Worm (Caenorhabditis elegans): ENCODE data around the gene F13H8.11.

DNA sequence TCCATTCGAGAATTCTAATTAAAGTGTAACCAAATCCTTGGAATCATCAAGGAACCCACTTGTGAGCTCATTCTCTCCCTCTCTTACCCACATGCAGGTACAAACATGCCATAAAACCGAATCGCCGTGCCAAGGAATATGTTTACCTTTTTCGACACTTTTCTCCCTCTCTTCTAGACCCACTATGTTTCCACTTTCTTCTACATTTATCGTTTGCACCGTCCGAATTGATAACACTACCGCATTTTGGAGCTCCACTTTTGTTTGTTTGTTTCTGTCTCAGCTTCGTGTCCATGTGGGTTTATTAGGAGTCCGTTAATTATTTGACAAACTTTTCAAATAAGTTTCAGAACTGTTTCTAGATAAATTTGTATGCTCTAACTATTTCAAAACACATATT lies 22.1 kb upstream of the F13H8.11 start:
- TF ChIP-seq ceh-40 (GFP tag; IDR thresholded peaks at IDR 0.05) (no peak), ceh-58 (GFP tag; IDR thresholded peaks at IDR 0.05) (no peak), mcd-1 (GFP tag; IDR thresholded peaks at IDR 0.05) (no peak), unc-130 (GFP tag; optimal IDR thresholded peaks at IDR 0.05) (no peak), aptf-3 (GFP tag; IDR thresholded peaks at IDR 0.05) (no peak), xnd-1 (tag; optimal IDR thresholded peaks at IDR 0.05) (no peak), unc-62 (GFP tag; optimal IDR thresholded peaks at IDR 0.05) (no peak), ceh-91 (GFP tag; IDR thresholded peaks at IDR 0.05) (no peak), F22D6.2 (tag; optimal IDR thresholded peaks at IDR 0.05) (no peak), ZK185.1 (tag; optimal IDR thresholded peaks at IDR 0.05; ENCODE audit: poor library complexity, severe bottlenecking) (no peak), mel-28 (tag; optimal IDR thresholded peaks at IDR 0.05; ENCODE audit: borderline replicate concordance) (no peak), ztf-25 (GFP tag; IDR thresholded peaks at IDR 0.05) (no peak), dpff-1 (tag; optimal IDR thresholded peaks at IDR 0.05) (no peak)

Measured in whole organism, young adult.